Fruit fly (Drosophila melanogaster) whole organism, embryonic: ENCODE data around the gene Tango5.
A peak's percentile ranks its signal among the peaks of the same experiment; 100 is the strongest.

Experiments used
- Bdp1 ChIP-seq: fragments of 200-800 bp; sonication (Bioruptor generic); optimal IDR thresholded peaks from 3 replicates; lab custom pipeline; 2016; ENCODE audit warnings: missing biosample characterization, missing genetic modification characterization
- CG10543 ChIP-seq: fragments of 200-800 bp; sonication (Bioruptor generic); optimal IDR thresholded peaks from 3 replicates; lab custom pipeline; 2017; ENCODE audit warnings: missing biosample characterization, mild to moderate bottlenecking, missing genetic modification characterization, moderate library complexity
- CG13894 ChIP-seq: fragments of 200-800 bp; sonication (Bioruptor generic); optimal IDR thresholded peaks from 3 replicates; lab custom pipeline; 2018; ENCODE audit warnings: missing biosample characterization, mild to moderate bottlenecking, missing genetic modification characterization, moderate library complexity
- CG15269 ChIP-seq: fragments of 200-800 bp; sonication (Bioruptor generic); optimal IDR thresholded peaks from 2 replicates; lab custom pipeline; 2018; ENCODE audit warnings: missing biosample characterization, mild to moderate bottlenecking, missing genetic modification characterization, moderate library complexity
- CG15601 ChIP-seq: fragments of 200-800 bp; sonication (Bioruptor generic); optimal IDR thresholded peaks from 3 replicates; lab custom pipeline; 2019; ENCODE audit warnings: missing biosample characterization, mild to moderate bottlenecking, missing genetic modification characterization, moderate library complexity
- CG16863 ChIP-seq: fragments of 200-800 bp; sonication (Bioruptor generic); optimal IDR thresholded peaks from 3 replicates; lab custom pipeline; 2016; ENCODE audit warnings: missing biosample characterization, missing genetic modification characterization
- CG17912 ChIP-seq: fragments of 200-800 bp; sonication (Bioruptor generic); optimal IDR thresholded peaks from 2 replicates; lab custom pipeline; 2018; ENCODE audit warnings: missing biosample characterization, mild to moderate bottlenecking, missing genetic modification characterization
- CG1792 ChIP-seq: fragments of 200-800 bp; sonication (Bioruptor generic); optimal IDR thresholded peaks from 2 replicates; lab custom pipeline; 2016; ENCODE audit warnings: missing biosample characterization, missing genetic modification characterization
- CG2129 ChIP-seq: fragments of 200-800 bp; sonication (Bioruptor generic); IDR thresholded peaks from 2 replicates; pipeline ENCODE4 v1.3.6; 2022; ENCODE audit warnings: missing biosample characterization, missing genetic modification characterization; ENCODE audit not compliant: partially characterized antibody
- CG2875 ChIP-seq: fragments of 200-800 bp; sonication (Bioruptor generic); optimal IDR thresholded peaks from 2 replicates; lab custom pipeline; 2017; ENCODE audit warnings: missing biosample characterization, mild to moderate bottlenecking, missing genetic modification characterization, missing genetic modification reagents
- CG2889 ChIP-seq: fragments of 200-800 bp; sonication (Bioruptor generic); IDR thresholded peaks from 3 replicates; pipeline ENCODE4 v1.3.6; 2022; ENCODE audit warnings: missing biosample characterization, missing genetic modification characterization
- CG30020 ChIP-seq: fragments of 200-800 bp; optimal IDR thresholded peaks from 2 replicates; lab custom pipeline; 2019; ENCODE audit warnings: missing biosample characterization, mild to moderate bottlenecking, missing genetic modification characterization, moderate library complexity
- CG34224 ChIP-seq: fragments of 200-800 bp; sonication (Bioruptor generic); IDR thresholded peaks from 3 replicates; pipeline ENCODE4 v1.3.6; 2022; ENCODE audit warnings: missing biosample characterization, missing genetic modification characterization; ENCODE audit not compliant: partially characterized antibody
- CG3847 ChIP-seq: fragments of 200-800 bp; sonication (Bioruptor generic); IDR thresholded peaks from 2 replicates; pipeline ENCODE4 v1.3.6; 2022; ENCODE audit warnings: missing biosample characterization, missing genetic modification characterization
- CG43689 ChIP-seq: fragments of 200-800 bp; sonication (Bioruptor generic); IDR thresholded peaks from 2 replicates; pipeline ENCODE4 v1.3.6; 2022; ENCODE audit warnings: missing biosample characterization, missing genetic modification characterization
- CG4707 ChIP-seq: fragments of 200-800 bp; sonication (Bioruptor generic); optimal IDR thresholded peaks from 2 replicates; lab custom pipeline; 2018; ENCODE audit warnings: missing biosample characterization, mild to moderate bottlenecking, missing genetic modification characterization, moderate library complexity
- CG7372 ChIP-seq: fragments of 200-800 bp; sonication (Bioruptor generic); IDR thresholded peaks from 2 replicates; pipeline ENCODE4 v1.3.6; 2022; ENCODE audit warnings: missing biosample characterization, missing genetic modification characterization
- CG8290 ChIP-seq, 3 experiments: fragments of 200-800 bp; sonication (Bioruptor generic); optimal IDR thresholded peaks; 2 replicates each; lab custom pipeline; 2016 to 2019; ENCODE audit warnings: missing biosample characterization in 3 of 3, missing genetic modification characterization in 3 of 3, mild to moderate bottlenecking in 2 of 3, moderate library complexity in 1 of 3
- CG8388 ChIP-seq: fragments of 200-800 bp; sonication (Bioruptor generic); optimal IDR thresholded peaks from 2 replicates; lab custom pipeline; 2019; ENCODE audit warnings: missing biosample characterization, mild to moderate bottlenecking, missing genetic modification characterization, moderate library complexity
- CG8478 ChIP-seq: fragments of >200 bp; optimal IDR thresholded peaks from 2 replicates; lab custom pipeline; 2018
- Doc3 ChIP-seq: fragments of 200-800 bp; sonication (Bioruptor generic); IDR thresholded peaks from 3 replicates; pipeline ENCODE4 v1.3.6; 2022; ENCODE audit warnings: missing biosample characterization, missing genetic modification characterization; ENCODE audit not compliant: partially characterized antibody
- Elba2 ChIP-seq: fragments of 200-800 bp; sonication (Bioruptor generic); optimal IDR thresholded peaks from 3 replicates; lab custom pipeline; 2016; ENCODE audit warnings: missing biosample characterization, missing genetic modification characterization
- Ets97D ChIP-seq: fragments of 200-800 bp; sonication (Bioruptor generic); optimal IDR thresholded peaks from 3 replicates; lab custom pipeline; 2016; ENCODE audit warnings: missing biosample characterization, missing genetic modification characterization
- Hmr ChIP-seq: fragments of 200-800 bp; sonication (Bioruptor generic); optimal IDR thresholded peaks from 3 replicates; lab custom pipeline; 2017; ENCODE audit warnings: mild to moderate bottlenecking, missing biosample characterization, missing genetic modification reagents, missing genetic modification characterization
- Hr78 ChIP-seq, 2 experiments: fragments of 200-800 bp in 1 of 2; fragments of >200 bp in 1 of 2; sonication (Bioruptor generic) in 1 of 2; optimal IDR thresholded peaks; 2 replicates each; lab custom pipeline; 2017 to 2019; ENCODE audit warnings: missing biosample characterization in 2 of 2, missing genetic modification characterization in 2 of 2, mild to moderate bottlenecking in 1 of 2, moderate library complexity in 1 of 2
- Opbp ChIP-seq: fragments of 200-800 bp; sonication (Bioruptor generic); IDR thresholded peaks from 3 replicates; pipeline ENCODE4 v1.3.6; 2022; ENCODE audit warnings: missing biosample characterization, missing genetic modification characterization; ENCODE audit not compliant: partially characterized antibody
- Scr ChIP-seq: fragments of 200-800 bp; sonication (Bioruptor generic); IDR thresholded peaks from 2 replicates; pipeline ENCODE4 v1.3.6; 2022; ENCODE audit warnings: missing biosample characterization, missing genetic modification characterization; ENCODE audit not compliant: partially characterized antibody
- Spps ChIP-seq: fragments of 200-800 bp; sonication (Bioruptor generic); optimal IDR thresholded peaks from 2 replicates; lab custom pipeline; 2018; ENCODE audit warnings: missing biosample characterization, mild to moderate bottlenecking, missing genetic modification characterization
- Xbp1 ChIP-seq: fragments of 200-800 bp; sonication (Bioruptor generic); optimal IDR thresholded peaks from 3 replicates; lab custom pipeline; 2016; ENCODE audit warnings: missing biosample characterization, mild to moderate bottlenecking, missing genetic modification characterization
- chif ChIP-seq, 2 experiments: fragments of 200-800 bp; sonication (Bioruptor generic); optimal IDR thresholded peaks; 3 replicates each; lab custom pipeline; 2016; ENCODE audit warnings: missing biosample characterization in 2 of 2, missing genetic modification characterization in 2 of 2
- corto ChIP-seq: fragments of 200-800 bp; sonication (Bioruptor generic); optimal IDR thresholded peaks from 2 replicates; lab custom pipeline; 2016; ENCODE audit warnings: missing biosample characterization, mild to moderate bottlenecking, missing genetic modification characterization, moderate library complexity
- dati ChIP-seq: fragments of 200-800 bp; sonication (Bioruptor generic); IDR thresholded peaks from 2 replicates; pipeline ENCODE4 v1.3.6; 2022; ENCODE audit warnings: missing biosample characterization, missing genetic modification characterization
- dm ChIP-seq: fragments of 200-800 bp; sonication (Bioruptor generic); optimal IDR thresholded peaks from 3 replicates; lab custom pipeline; 2016; ENCODE audit warnings: missing biosample characterization, missing genetic modification characterization
- ewg ChIP-seq: fragments of 200-800 bp; sonication (Bioruptor generic); optimal IDR thresholded peaks from 3 replicates; lab custom pipeline; 2017; ENCODE audit warnings: mild to moderate bottlenecking, missing biosample characterization, missing genetic modification reagents, missing genetic modification characterization
- gt ChIP-seq: fragments of 200-800 bp; sonication (Bioruptor generic); IDR thresholded peaks from 2 replicates; pipeline ENCODE4 v1.3.6; 2022; ENCODE audit warnings: missing biosample characterization, missing genetic modification characterization
- hbn ChIP-seq: fragments of 200-800 bp; sonication (Bioruptor generic); IDR thresholded peaks from 2 replicates; pipeline ENCODE4 v1.3.6; 2022; ENCODE audit warnings: missing biosample characterization, missing genetic modification characterization; ENCODE audit not compliant: partially characterized antibody
- her ChIP-seq: fragments of 200-800 bp; sonication (Bioruptor generic); optimal IDR thresholded peaks from 2 replicates; lab custom pipeline; 2016; ENCODE audit warnings: missing biosample characterization, missing genetic modification characterization
- jing ChIP-seq: fragments of 200-800 bp; sonication (Bioruptor generic); optimal IDR thresholded peaks from 2 replicates; lab custom pipeline; 2018; ENCODE audit warnings: missing biosample characterization, mild to moderate bottlenecking, missing genetic modification characterization
- org-1 ChIP-seq: fragments of 200-800 bp; sonication (Bioruptor generic); optimal IDR thresholded peaks from 2 replicates; lab custom pipeline; 2017; ENCODE audit warnings: missing biosample characterization, missing genetic modification characterization
- row ChIP-seq: fragments of 200-800 bp; sonication (Bioruptor generic); IDR thresholded peaks from 3 replicates; pipeline ENCODE4 v1.3.6; 2022; ENCODE audit warnings: missing biosample characterization, missing genetic modification characterization
- sisA ChIP-seq: fragments of 200-800 bp; sonication (Bioruptor generic); IDR thresholded peaks from 2 replicates; pipeline ENCODE4 v1.3.6; 2022; ENCODE audit warnings: missing biosample characterization, missing genetic modification characterization
- slou ChIP-seq: fragments of 200-800 bp; sonication (Bioruptor generic); optimal IDR thresholded peaks from 3 replicates; lab custom pipeline; 2016; ENCODE audit warnings: missing biosample characterization, missing genetic modification characterization
- tin ChIP-seq: fragments of 200-800 bp; sonication (Bioruptor generic); optimal IDR thresholded peaks from 3 replicates; lab custom pipeline; 2016; ENCODE audit warnings: missing biosample characterization, missing genetic modification characterization
- tio ChIP-seq: fragments of 200-800 bp; sonication (Bioruptor generic); optimal IDR thresholded peaks from 2 replicates; lab custom pipeline; 2017; ENCODE audit warnings: missing biosample characterization, missing genetic modification characterization, inconsistent platforms
- ttk ChIP-seq: fragments of 200-800 bp; sonication (Bioruptor generic); IDR thresholded peaks from 2 replicates; pipeline ENCODE4 v2.1.2; 2022; ENCODE audit warnings: missing biosample characterization, missing genetic modification characterization
- vnd ChIP-seq: fragments of 200-800 bp; sonication (Bioruptor generic); IDR thresholded peaks from 3 replicates; pipeline ENCODE4 v1.3.6; 2022; ENCODE audit warnings: missing biosample characterization, missing genetic modification characterization; ENCODE audit not compliant: partially characterized antibody
- wdn ChIP-seq: fragments of 200-800 bp; sonication (Bioruptor generic); IDR thresholded peaks from 2 replicates; pipeline ENCODE4 v1.3.6; 2022; ENCODE audit warnings: missing biosample characterization, missing genetic modification characterization
- zfh2 ChIP-seq: fragments of 200-800 bp; sonication (Bioruptor generic); optimal IDR thresholded peaks from 2 replicates; lab custom pipeline; 2016; ENCODE audit warnings: missing biosample characterization, missing genetic modification characterization

Tango5 gene

dm6 chrX:10729921-10730873, 34.0 kb downstream of the Tango5 start (continued):
- TF ChIP-seq CG8478 (no peak), sisA (no peak), chif (GFP tag; optimal IDR thresholded peaks at IDR 0.05; lab: Kevin White, UChicago) (no peak), CG10543 (GFP tag; lab: Kevin White, UChicago) (peak; percentile 0), Hr78 (GFP tag; optimal IDR thresholded peaks at IDR 0.05; lab: Kevin White, UChicago) (peak in 1 of 2 experiments; percentile 65), Bdp1 (no peak), Scr (GFP tag; lab: Robert Waterston, UW) (no peak), Opbp (GFP tag; lab: Robert Waterston, UW) (no peak), hbn (GFP tag; lab: Robert Waterston, UW) (no peak), row (GFP tag; lab: Robert Waterston, UW) (no peak), CG7372 (GFP tag; lab: Robert Waterston, UW) (no peak), CG4707 (GFP tag; lab: Kevin White, UChicago) (no peak), slou (GFP tag; lab: Kevin White, UChicago) (no peak), Doc3 (GFP tag; lab: Robert Waterston, UW) (no peak), dati (no peak), gt (no peak), CG43689 (no peak), CG15601 (tag; lab: Kevin White, UChicago) (no peak), CG30020 (no peak), CG13894 (tag; lab: Kevin White, UChicago) (peak; percentile 31), dm (GFP tag; lab: Kevin White, UChicago) (no peak), CG2889 (GFP tag; lab: Robert Waterston, UW) (no peak), CG15269 (tag; lab: Kevin White, UChicago) (no peak), tin (GFP tag; lab: Kevin White, UChicago) (no peak), Ets97D (GFP tag; lab: Kevin White, UChicago) (no peak), CG17912 (GFP tag; lab: Kevin White, UChicago) (no peak), CG34224 (GFP tag; lab: Robert Waterston, UW) (no peak), corto (GFP tag; lab: Kevin White, UChicago) (no peak), CG2875 (no peak), Spps (tag; lab: Kevin White, UChicago) (no peak), CG3847 (GFP tag; lab: Robert Waterston, UW) (no peak), CG2129 (no peak), CG8388 (GFP tag; lab: Kevin White, UChicago) (no peak), CG1792 (no peak), ewg (no peak), vnd (GFP tag; lab: Robert Waterston, UW) (no peak), Xbp1 (no peak), zfh2 (GFP tag; lab: Kevin White, UChicago) (no peak), Hmr (GFP tag; lab: Kevin White, UChicago) (no peak), CG8290 (GFP tag; optimal IDR thresholded peaks at IDR 0.05; lab: Kevin White, UChicago) (no peak), CG8290 (tag; optimal IDR thresholded peaks at IDR 0.05; lab: Kevin White, UChicago) (peak in 1 of 2 experiments; percentile 44), wdn (GFP tag; lab: Robert Waterston, UW) (no peak), her (GFP tag; lab: Kevin White, UChicago) (no peak), ttk (GFP tag; lab: Robert Waterston, UW) (no peak), jing (no peak), org-1 (GFP tag; lab: Kevin White, UChicago) (no peak), CG16863 (GFP tag; lab: Kevin White, UChicago) (no peak), tio (GFP tag; lab: Kevin White, UChicago) (no peak), Elba2 (GFP tag; lab: Kevin White, UChicago) (no peak)
